Fruit fly (Drosophila melanogaster): ENCODE results near the gene Sas10.

DNA sequence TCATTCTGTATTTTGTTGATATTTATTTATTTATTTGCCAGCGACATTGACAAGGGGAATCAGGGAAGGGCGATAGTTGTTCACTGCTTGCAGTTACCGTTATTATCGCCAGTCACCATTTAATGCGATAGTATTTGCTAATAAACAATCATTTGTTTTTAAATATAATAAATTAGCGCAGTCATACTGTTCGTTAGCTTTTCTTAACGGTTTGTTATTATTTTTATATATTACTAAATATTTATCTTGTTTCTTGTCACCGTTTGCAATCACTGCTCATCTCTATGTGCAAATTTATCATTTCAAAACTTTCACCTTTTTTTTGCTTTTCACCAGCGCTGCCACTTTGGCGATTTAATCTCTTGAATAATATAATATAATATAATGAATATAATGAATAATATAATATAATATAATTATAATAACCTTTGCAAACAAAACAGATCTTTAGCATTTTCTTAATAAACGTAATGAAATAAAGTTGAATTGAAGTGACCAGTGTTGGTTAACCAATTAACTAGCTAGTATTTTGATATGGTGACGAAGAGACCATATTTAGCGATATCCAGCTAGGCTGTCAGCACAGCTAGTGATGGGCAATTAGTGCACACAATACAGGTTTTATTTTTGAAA, 12.2 kb downstream of the Sas10 start, which contains the start of the genes CG3309 and XRCC1:
- TF ChIP-seq Lpt (GFP tag; optimal IDR thresholded peaks at IDR 0.05) (peak; percentile 5), Sox102F (GFP tag; optimal IDR thresholded peaks at IDR 0.05) (peak; percentile 23), CG11294 (GFP tag; IDR thresholded peaks at IDR 0.05) (no peak), OdsH (GFP tag; optimal IDR thresholded peaks at IDR 0.05) (peak; percentile 51), Hr39 (GFP tag; optimal IDR thresholded peaks at IDR 0.05) (peak; percentile 43), CG9139 (GFP tag; optimal IDR thresholded peaks at IDR 0.05) (no peak)

Data from whole organism, prepupa.